Worm (Caenorhabditis elegans): ENCODE data around the gene Y49F6B.20.
A peak's percentile ranks its signal among the peaks of the same experiment; 100 is the strongest.

Gene Y49F6B.20

DNA sequence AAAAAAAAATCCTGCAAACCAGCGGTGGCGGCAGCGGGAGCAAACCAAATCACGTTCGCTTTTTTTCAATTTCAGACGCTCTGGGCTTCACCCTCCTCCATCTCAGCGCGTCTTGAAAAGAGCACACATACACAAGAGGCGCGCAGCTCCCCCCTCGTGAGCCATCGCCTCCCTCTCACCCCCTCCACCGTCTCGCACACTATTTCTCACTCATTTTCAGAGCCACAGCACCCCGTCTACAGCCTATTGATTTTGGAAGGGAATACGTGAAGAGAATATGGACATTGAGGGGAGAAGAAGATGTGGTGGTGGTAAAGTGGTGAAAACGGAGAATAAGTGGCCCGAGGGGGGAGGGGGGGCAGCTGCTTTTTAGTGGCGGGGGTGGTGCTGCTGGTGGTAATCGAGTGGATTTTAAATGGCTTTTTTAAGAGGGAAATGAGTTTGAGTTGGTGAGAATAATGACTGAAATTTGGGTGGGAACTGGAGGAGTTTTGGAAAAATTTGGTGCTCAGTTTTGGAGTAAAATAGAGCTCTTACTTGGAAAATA, 42.2 kb downstream of the Y49F6B.20 start:
- peak; percentile 16 for TF ChIP-seq sptf-1 (tag; optimal IDR thresholded peaks at IDR 0.05)
- TF ChIP-seq snpc-4 (tag; optimal IDR thresholded peaks at IDR 0.05) = no peak
- TF ChIP-seq nhr-2 (tag; optimal IDR thresholded peaks at IDR 0.05) = no peak
- no peak for TF ChIP-seq sem-2 (GFP tag; optimal IDR thresholded peaks at IDR 0.05)
- TF ChIP-seq drap-1 (GFP tag; optimal IDR thresholded peaks at IDR 0.05) = no peak
- no peak for TF ChIP-seq cnd-1 (tag; optimal IDR thresholded peaks at IDR 0.05)
- TF ChIP-seq mep-1 (tag; optimal IDR thresholded peaks at IDR 0.05) = no peak
- TF ChIP-seq elt-3 (tag; optimal IDR thresholded peaks at IDR 0.05) = no peak
- TF ChIP-seq ces-1 (GFP tag; optimal IDR thresholded peaks at IDR 0.05) = peak; percentile 71

DNA sequence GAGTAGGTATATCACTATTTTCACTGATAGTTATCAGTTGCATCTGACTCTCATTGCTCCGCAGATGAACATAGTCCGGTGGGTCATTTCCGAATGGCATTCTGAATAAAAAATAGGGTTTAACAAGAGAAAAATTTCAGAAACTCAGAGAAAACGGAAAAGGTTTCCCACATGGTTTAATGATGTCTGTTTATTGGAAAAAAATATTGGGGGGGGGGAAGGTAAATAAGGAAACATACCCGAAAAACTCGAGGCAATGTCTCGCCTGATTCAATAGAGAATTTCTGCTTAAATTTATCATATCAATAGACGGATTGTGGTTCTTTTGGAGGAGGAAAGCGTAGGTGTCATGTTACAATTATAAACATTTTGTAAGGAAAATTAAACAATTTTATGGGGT, 45.0 kb downstream of the Y49F6B.20 start, which contains the start of gene nep-11:
nep-11 (minus strand) TSS at position 101 of the 400 bp plus-strand sequence.
- no peak for TF ChIP-seq pha-4 (tag; optimal IDR thresholded peaks at IDR 0.05)
- TF ChIP-seq cnd-1 (tag; optimal IDR thresholded peaks at IDR 0.05) = no peak
- no peak for TF ChIP-seq nhr-237 (tag; optimal IDR thresholded peaks at IDR 0.05)
- no peak for TF ChIP-seq lin-13 (tag; optimal IDR thresholded peaks at IDR 0.05)
- no peak for TF ChIP-seq zip-8 (tag; optimal IDR thresholded peaks at IDR 0.05)
- no peak for TF ChIP-seq nhr-12 (tag; optimal IDR thresholded peaks at IDR 0.05)
- TF ChIP-seq elt-3 (tag; optimal IDR thresholded peaks at IDR 0.05) = no peak
- TF ChIP-seq unc-62 (GFP tag; optimal IDR thresholded peaks at IDR 0.05) = no peak
- TF ChIP-seq ceh-43 (GFP tag; optimal IDR thresholded peaks at IDR 0.05) = no peak
- no peak for TF ChIP-seq snpc-4 (tag; optimal IDR thresholded peaks at IDR 0.05)
- no peak for TF ChIP-seq sptf-1 (tag; optimal IDR thresholded peaks at IDR 0.05)
- TF ChIP-seq drap-1 (GFP tag; optimal IDR thresholded peaks at IDR 0.05) = no peak
- TF ChIP-seq mab-5 (tag; optimal IDR thresholded peaks at IDR 0.05) = no peak
- no peak for TF ChIP-seq mls-2 (tag; optimal IDR thresholded peaks at IDR 0.05)

DNA sequence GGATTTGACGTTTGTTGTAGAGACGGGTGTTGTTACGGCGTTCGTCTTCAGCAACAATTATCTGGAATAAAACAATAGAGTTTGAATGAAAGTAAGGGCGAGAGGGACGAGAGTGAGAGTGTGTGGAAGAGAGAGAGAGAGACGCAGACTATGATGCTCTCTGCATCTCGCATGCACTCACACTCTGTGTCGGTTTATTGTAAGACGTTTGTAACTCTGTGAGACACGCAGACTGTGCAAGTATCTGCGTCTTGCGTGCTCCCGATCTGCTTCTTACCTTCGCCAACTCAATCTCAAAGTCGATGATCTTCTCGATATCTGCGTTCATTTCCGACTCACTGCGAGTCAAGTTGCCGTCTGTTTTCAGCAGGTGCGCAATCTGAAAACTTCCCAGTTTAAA, 47.5 kb downstream of the Y49F6B.20 start:
- TF ChIP-seq drap-1 (GFP tag; optimal IDR thresholded peaks at IDR 0.05) = no peak
- no peak for TF ChIP-seq snpc-4 (tag; optimal IDR thresholded peaks at IDR 0.05)
- no peak for TF ChIP-seq nhr-2 (tag; optimal IDR thresholded peaks at IDR 0.05)
- no peak for TF ChIP-seq ceh-39 (tag; optimal IDR thresholded peaks at IDR 0.05)
- TF ChIP-seq sptf-1 (tag; optimal IDR thresholded peaks at IDR 0.05) = no peak
- TF ChIP-seq unc-39 (tag; optimal IDR thresholded peaks at IDR 0.05) = no peak
- no peak for TF ChIP-seq lsy-2 (tag; optimal IDR thresholded peaks at IDR 0.05)
- no peak for TF ChIP-seq mab-5 (tag; optimal IDR thresholded peaks at IDR 0.05)
- TF ChIP-seq blmp-1 (tag; optimal IDR thresholded peaks at IDR 0.05) = no peak
- no peak for TF ChIP-seq unc-62 (GFP tag; optimal IDR thresholded peaks at IDR 0.05)
